Worm (Caenorhabditis elegans) whole organism, late embryonic: ENCODE results near the gene sumv-1.

Experiments
- lin-11 ChIP-seq: fragments of 200-800 bp; sonication (Bioruptor generic); optimal IDR thresholded peaks from 2 replicates; lab custom pipeline; 2018; ENCODE audit warnings: mild to moderate bottlenecking, missing genetic modification characterization, missing compliant biosample characterization
- pha-4 ChIP-seq: fragments of 150-350 bp; optimal IDR thresholded peaks from 2 replicates; lab custom pipeline; 2018; ENCODE audit warnings: missing biosample characterization, missing genetic modification reagents, missing genetic modification characterization
- sox-2 ChIP-seq: fragments of 200-800 bp; sonication (Bioruptor generic); IDR thresholded peaks from 2 replicates; pipeline ENCODE4 v1.3.6; 2022; ENCODE audit warnings: missing genetic modification reagents, missing genetic modification characterization, missing compliant biosample characterization

DNA sequence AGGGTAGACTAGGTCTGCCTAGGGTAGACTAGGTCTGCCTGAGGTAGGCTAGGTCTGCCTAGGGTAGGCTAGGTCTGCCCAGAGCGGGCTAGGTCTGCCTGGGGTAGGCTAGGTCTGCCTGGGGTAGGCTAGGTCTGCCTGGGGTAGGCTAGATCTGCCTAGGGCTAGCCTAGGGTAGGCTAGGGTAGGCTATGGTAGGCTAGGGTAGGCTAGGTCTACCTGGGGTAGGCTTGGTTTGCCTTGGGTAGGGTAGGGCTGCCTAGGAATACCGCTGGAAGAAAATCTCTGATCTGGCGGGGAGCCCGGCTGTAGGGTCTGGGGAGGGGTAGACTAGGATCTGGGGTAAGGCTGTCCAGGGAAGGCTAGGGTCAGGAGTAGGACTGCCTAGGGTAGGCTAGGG is 31.5 kb upstream of the sumv-1 start:
- TF ChIP-seq pha-4 (tag; lab: Kevin White, UChicago) (no peak), lin-11 (no peak), sox-2 (no peak)
